Worm (Caenorhabditis elegans): ENCODE measurements around the gene acc-4.

acc-4 gene

DNA sequence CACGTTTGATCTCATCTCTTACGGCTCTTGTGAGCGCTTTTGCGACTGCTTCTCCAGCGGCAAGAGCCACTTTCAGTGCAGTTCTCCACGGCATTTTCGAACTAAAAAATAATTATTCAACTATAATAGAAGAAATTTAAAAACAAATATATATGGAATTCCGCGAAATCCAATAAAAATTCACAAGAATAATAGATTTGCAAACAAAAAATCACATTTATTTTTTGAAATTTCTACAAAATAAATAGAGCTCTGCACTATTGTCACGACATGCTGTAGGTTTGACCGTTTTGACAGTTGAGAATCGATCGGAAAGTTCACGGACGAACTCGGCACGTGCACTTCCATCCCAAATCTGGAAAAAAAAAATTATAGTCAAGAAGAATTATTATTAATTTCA lies 48.4 kb downstream of the acc-4 start, which contains the start of gene F45G2.8:
Gene F45G2.8, minus strand, starts transcription at position 101 of the 400 bp plus-strand sequence.
- TF ChIP-seq hmg-11 (tag; optimal IDR thresholded peaks at IDR 0.05) (no peak), ama-1 (optimal IDR thresholded peaks at IDR 0.05) (no peak), fos-1 (tag; optimal IDR thresholded peaks at IDR 0.05) (no peak), tbx-2 (tag; optimal IDR thresholded peaks at IDR 0.05) (no peak), ztf-11 (tag; optimal IDR thresholded peaks at IDR 0.05) (no peak), unc-62 (GFP tag; optimal IDR thresholded peaks at IDR 0.05) (no peak), eor-1 (tag; optimal IDR thresholded peaks at IDR 0.05) (no peak), nhr-25 (tag; optimal IDR thresholded peaks at IDR 0.05) (no peak), ceh-16 (tag; optimal IDR thresholded peaks at IDR 0.05) (no peak), zag-1 (tag; optimal IDR thresholded peaks at IDR 0.05) (no peak), nhr-43 (tag; optimal IDR thresholded peaks at IDR 0.05; ENCODE audit: poor library complexity, severe bottlenecking) (no peak), egl-5 (tag; optimal IDR thresholded peaks at IDR 0.05) (no peak), ztf-4 (tag; optimal IDR thresholded peaks at IDR 0.05) (no peak), mdl-1 (tag; optimal IDR thresholded peaks at IDR 0.05) (no peak), ceh-82 (tag; optimal IDR thresholded peaks at IDR 0.05) (no peak), jun-1 (tag; optimal IDR thresholded peaks at IDR 0.05) (no peak), pha-4 (tag; optimal IDR thresholded peaks at IDR 0.05) (no peak)

DNA sequence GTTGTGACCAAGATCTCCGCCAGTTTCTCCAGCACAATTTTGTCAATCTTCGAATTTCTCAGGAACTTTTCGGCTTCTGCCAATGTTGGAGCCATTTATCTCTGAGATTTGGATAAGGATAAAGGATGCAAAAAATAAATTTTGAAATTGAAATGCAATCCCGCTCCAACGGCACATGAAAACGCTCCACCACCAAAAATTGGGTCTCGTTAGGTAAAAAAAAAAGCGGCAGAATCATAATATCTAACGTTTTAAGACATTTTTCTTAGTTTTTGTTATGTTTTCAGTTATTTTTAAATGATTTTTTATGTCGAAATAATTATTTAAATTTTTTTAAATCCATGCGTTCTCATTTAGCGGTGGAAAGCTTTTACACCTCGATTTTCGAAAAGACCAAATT lies 49.5 kb downstream of the acc-4 start, which contains the start of gene F45G2.7:
Gene F45G2.7, minus strand, starts transcription at position 101 of the 400 bp plus-strand sequence.
- TF ChIP-seq mdl-1 (tag; optimal IDR thresholded peaks at IDR 0.05) (no peak), fkh-2 (tag; optimal IDR thresholded peaks at IDR 0.05) (no peak), lin-39 (tag; optimal IDR thresholded peaks at IDR 0.05) (no peak), ceh-28 (tag; optimal IDR thresholded peaks at IDR 0.05) (no peak), ceh-9 (tag; optimal IDR thresholded peaks at IDR 0.05) (no peak), unc-62 (GFP tag; optimal IDR thresholded peaks at IDR 0.05) (no peak), egl-27 (tag; optimal IDR thresholded peaks at IDR 0.05) (no peak), elt-2 (tag; optimal IDR thresholded peaks at IDR 0.05) (no peak), eor-1 (tag; optimal IDR thresholded peaks at IDR 0.05) (no peak), nhr-67 (tag; optimal IDR thresholded peaks at IDR 0.05) (no peak), daf-12 (tag; optimal IDR thresholded peaks at IDR 0.05) (no peak), egl-5 (tag; optimal IDR thresholded peaks at IDR 0.05) (no peak), ZK546.5 (tag; optimal IDR thresholded peaks at IDR 0.05) (no peak), unc-39 (tag; optimal IDR thresholded peaks at IDR 0.05) (no peak), pha-4 (tag; optimal IDR thresholded peaks at IDR 0.05) (no peak), nhr-25 (tag; optimal IDR thresholded peaks at IDR 0.05) (no peak), elt-3 (tag; optimal IDR thresholded peaks at IDR 0.05) (no peak), lsy-12 (tag; optimal IDR thresholded peaks at IDR 0.05) (no peak), nhr-76 (tag; optimal IDR thresholded peaks at IDR 0.05) (no peak)

Measured in whole organism, L3 larva.